Worm (Caenorhabditis elegans) whole organism, L2 larva: ENCODE results near the gene EGAP9.4.

Experiments
- elt-3 ChIP-seq: sonication (generic microtip); optimal IDR thresholded peaks from 2 replicates; lab custom pipeline; 2017; ENCODE audit warnings: missing biosample characterization, missing genetic modification characterization
- fos-1 ChIP-seq: fragments of 150-350 bp; optimal IDR thresholded peaks from 2 replicates; lab custom pipeline; 2014; ENCODE audit warnings: missing biosample characterization, missing genetic modification characterization
- nhr-11 ChIP-seq: fragments of 150-350 bp; optimal IDR thresholded peaks from 2 replicates; lab custom pipeline; 2014; ENCODE audit warnings: missing biosample characterization, missing genetic modification characterization
- nhr-237 ChIP-seq: fragments of 150-350 bp; optimal IDR thresholded peaks from 2 replicates; lab custom pipeline; 2014; ENCODE audit warnings: missing biosample characterization, missing genetic modification characterization
- unc-39 ChIP-seq: fragments of 150-350 bp; optimal IDR thresholded peaks from 2 replicates; lab custom pipeline; 2014; ENCODE audit warnings: missing biosample characterization, missing genetic modification characterization
- unc-62 ChIP-seq: fragments of 150-350 bp; optimal IDR thresholded peaks from 2 replicates; lab custom pipeline; 2014; ENCODE audit warnings: missing biosample characterization, missing genetic modification reagents, missing genetic modification characterization
- zag-1 ChIP-seq: fragments of 150-350 bp; optimal IDR thresholded peaks from 2 replicates; lab custom pipeline; 2014; ENCODE audit warnings: missing biosample characterization, missing genetic modification characterization

DNA sequence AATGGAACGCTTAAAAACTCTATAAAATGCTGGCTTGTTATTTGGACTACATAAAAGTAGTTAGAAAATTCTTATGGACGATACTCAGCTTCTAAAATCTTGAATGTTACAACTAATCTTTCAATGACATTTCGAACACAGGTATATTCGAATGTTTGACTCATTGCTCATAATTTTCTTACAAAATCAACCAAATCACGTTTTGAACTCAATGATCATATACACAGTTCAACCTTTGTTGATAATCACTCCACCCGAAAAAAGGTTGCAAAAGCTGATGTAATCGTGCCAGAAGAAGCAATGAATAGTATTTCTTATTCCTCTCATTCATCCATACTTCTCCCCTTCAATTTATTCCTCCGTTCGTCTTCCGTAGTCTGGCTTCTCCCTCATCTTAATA is 27.5 kb upstream of the EGAP9.4 start, which contains the start of gene K04A8.20:
- TF ChIP-seq unc-39 (tag; lab: Kevin White, UChicago) (no peak), zag-1 (tag; lab: Kevin White, UChicago) (no peak), nhr-237 (tag; lab: Kevin White, UChicago) (no peak), nhr-11 (tag; lab: Kevin White, UChicago) (no peak), fos-1 (tag; lab: Kevin White, UChicago) (no peak), unc-62 (no peak), elt-3 (no peak)
